Fruit fly (Drosophila melanogaster): Measurements from ENCODE around the gene Pp4-19C.

Pp4-19C gene

DNA sequence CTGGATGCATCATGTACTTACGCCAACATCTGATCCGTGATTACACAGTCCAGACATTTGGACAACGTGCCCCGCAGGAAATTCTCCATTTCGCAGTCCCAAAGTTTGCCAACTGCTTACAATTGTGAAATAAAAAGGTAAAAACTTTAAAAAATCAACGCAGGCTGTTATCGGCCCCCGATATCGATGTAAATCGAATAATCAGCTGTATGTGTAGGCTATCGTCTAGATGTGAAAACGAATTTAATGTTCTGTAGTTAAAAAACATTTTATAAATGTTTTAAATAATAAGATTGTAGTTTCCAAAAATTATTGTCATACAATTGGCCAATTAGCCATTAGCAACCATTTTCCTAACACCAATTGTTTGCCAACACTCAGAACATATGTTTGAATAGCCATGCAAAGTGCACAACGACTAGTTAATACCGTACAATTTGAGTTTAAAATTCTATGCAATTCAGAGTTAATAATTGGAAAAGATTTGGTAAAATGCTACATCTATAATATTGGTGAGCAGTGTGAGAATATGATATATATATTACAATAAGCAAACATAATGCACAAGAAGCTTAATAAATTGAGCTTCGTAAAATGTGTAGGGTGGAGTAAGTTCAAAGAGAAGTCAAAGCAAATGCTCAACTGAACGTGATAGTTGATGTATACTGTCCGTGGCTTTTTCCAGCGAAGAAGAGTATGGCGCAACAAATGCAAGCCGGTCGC lies 5.8 kb upstream of the Pp4-19C start, which contains the start of the genes CG11710 and mal:
Gene CG11710, minus strand, starts transcription at position 192 of the 723 bp plus-strand sequence.
Gene mal, plus strand, starts transcription at position 194 of the 723 bp plus-strand sequence.
- TF ChIP-seq Myc (optimal IDR thresholded peaks at IDR 0.05): no peak
- TF ChIP-seq ttk (optimal IDR thresholded peaks at IDR 0.05): no peak
- no peak for TF ChIP-seq insv (optimal IDR thresholded peaks at IDR 0.05)
- TF ChIP-seq psq (optimal IDR thresholded peaks at IDR 0.05): no peak
- no peak for TF ChIP-seq Sin3A (optimal IDR thresholded peaks at IDR 0.05)
- TF ChIP-seq h (optimal IDR thresholded peaks at IDR 0.05): no peak

DNA sequence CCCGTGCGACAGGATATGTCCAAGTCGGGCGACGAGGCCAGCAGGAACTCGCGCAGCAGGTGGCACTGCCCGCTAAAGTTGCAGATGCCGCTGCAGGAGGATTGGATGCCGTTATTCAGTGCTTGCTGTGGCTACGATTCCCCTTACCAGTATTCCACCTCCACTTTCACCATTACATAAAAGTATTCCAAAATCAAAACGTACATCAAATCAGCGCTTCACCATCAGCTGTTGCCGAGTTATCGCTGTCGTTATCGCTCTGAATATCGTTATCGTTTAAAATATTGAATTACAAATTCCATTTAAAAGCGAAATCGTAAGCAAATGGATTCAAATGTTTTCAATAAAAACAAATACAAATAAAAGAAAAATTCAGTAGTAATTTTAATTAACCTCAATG lies 3.0 kb upstream of the Pp4-19C start, which contains the start of gene CG15456:
Gene CG15456, minus strand, starts transcription at position 225 of the 400 bp plus-strand sequence.
- TF ChIP-seq Myc (optimal IDR thresholded peaks at IDR 0.05): no peak
- TF ChIP-seq h (optimal IDR thresholded peaks at IDR 0.05): no peak
- no peak for TF ChIP-seq Sin3A (optimal IDR thresholded peaks at IDR 0.05)
- no peak for TF ChIP-seq psq (optimal IDR thresholded peaks at IDR 0.05)
- TF ChIP-seq insv (optimal IDR thresholded peaks at IDR 0.05): no peak
- TF ChIP-seq ttk (optimal IDR thresholded peaks at IDR 0.05): no peak

DNA sequence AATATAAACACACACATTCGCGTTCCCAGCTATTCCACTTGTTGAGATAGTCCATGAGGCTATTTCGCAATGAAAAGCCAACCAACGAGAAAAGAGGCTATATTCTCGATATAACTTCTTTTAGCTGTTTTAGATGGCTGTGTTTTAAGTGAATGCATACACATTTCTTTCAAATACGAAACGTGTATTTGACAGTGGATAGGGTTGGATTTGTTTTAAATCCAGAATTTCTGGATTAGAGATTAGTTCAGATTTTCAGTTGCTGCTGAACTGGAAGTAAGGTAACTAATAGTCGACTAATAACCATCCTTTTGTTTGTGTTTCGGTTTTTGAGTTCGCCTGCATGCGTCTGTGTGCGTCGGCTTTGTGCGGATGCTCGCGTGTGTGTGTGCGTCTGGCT lies 644 bp downstream of the Pp4-19C start:
- TF ChIP-seq psq (optimal IDR thresholded peaks at IDR 0.05) (no peak), Sin3A (optimal IDR thresholded peaks at IDR 0.05) (no peak), ttk (optimal IDR thresholded peaks at IDR 0.05) (no peak), insv (optimal IDR thresholded peaks at IDR 0.05) (no peak), Myc (optimal IDR thresholded peaks at IDR 0.05) (no peak), h (optimal IDR thresholded peaks at IDR 0.05) (no peak)

DNA sequence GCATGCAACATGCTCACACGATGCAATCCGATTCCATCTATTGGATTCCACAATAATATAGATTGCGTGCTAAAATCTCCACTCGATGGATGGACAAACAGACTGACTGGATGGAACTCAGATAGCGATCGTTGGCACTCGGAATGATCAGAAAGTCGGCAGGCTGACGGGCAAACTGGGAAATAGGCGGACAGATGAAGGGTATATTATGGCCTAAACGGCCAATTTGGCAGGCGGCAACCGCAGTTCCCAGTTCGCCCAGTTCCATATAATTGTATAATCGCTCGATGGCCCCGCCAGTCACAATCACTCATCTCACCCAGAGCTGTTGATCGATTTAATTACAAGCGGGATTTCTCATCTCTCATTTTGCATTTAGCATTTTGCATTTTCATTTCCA lies 4.5 kb downstream of the Pp4-19C start, which contains the start of gene Obp19d:
Gene Obp19d, plus strand, starts transcription at position 301 of the 400 bp plus-strand sequence.
- no peak for TF ChIP-seq h (optimal IDR thresholded peaks at IDR 0.05)
- no peak for TF ChIP-seq Myc (optimal IDR thresholded peaks at IDR 0.05)
- no peak for TF ChIP-seq Sin3A (optimal IDR thresholded peaks at IDR 0.05)
- TF ChIP-seq psq (optimal IDR thresholded peaks at IDR 0.05): no peak

DNA sequence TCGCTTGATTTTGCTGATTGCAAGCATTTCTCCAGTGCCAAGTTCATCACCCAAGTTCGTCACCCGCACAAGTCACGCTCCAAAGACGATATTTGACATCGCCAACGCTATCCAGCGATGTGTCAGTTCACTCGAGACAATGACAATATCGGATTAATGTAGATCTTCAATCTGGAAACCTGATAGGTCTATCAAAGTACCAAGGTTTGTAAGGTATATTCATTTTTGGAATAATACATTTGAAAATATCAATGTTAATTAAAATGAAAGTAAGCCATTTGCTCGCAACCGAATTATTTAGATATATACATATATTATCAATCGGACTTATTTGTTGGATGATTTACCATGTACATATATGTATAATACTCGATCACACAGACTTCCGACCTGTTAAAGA lies 4.9 kb downstream of the Pp4-19C start, which contains the start of gene Obp19c:
Gene Obp19c, minus strand, starts transcription at position 101 of the 400 bp plus-strand sequence.
- TF ChIP-seq ttk (optimal IDR thresholded peaks at IDR 0.05) (no peak), h (optimal IDR thresholded peaks at IDR 0.05) (no peak), Sin3A (optimal IDR thresholded peaks at IDR 0.05) (no peak), Myc (optimal IDR thresholded peaks at IDR 0.05) (no peak), psq (optimal IDR thresholded peaks at IDR 0.05) (no peak), insv (optimal IDR thresholded peaks at IDR 0.05) (no peak)

DNA sequence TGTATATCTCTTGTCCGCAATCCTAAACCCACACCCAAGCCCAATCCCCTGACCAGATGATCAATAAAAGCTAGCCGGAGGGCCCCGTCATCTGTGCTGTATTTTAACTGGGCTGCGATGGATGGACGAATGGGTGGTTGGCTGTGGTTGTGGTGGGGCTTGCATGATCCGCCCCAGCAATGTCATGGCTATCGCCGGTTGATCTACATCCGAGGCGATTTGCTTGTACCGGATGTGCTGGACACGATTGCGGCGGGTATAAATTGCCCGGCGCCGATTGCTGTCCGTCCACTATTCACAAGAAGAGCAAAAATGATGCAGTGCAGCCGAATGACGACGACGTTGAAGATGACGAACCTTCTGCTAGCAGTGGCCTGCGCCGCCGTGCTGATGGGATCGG lies 7.4 kb downstream of the Pp4-19C start, which contains the start of gene Obp19b:
Gene Obp19b, plus strand, starts transcription at position 301 of the 400 bp plus-strand sequence.
- no peak for TF ChIP-seq Sin3A (optimal IDR thresholded peaks at IDR 0.05)
- TF ChIP-seq insv (optimal IDR thresholded peaks at IDR 0.05): no peak
- TF ChIP-seq Myc (optimal IDR thresholded peaks at IDR 0.05): no peak
- no peak for TF ChIP-seq h (optimal IDR thresholded peaks at IDR 0.05)
- no peak for TF ChIP-seq ttk (optimal IDR thresholded peaks at IDR 0.05)
- TF ChIP-seq psq (optimal IDR thresholded peaks at IDR 0.05): no peak

DNA sequence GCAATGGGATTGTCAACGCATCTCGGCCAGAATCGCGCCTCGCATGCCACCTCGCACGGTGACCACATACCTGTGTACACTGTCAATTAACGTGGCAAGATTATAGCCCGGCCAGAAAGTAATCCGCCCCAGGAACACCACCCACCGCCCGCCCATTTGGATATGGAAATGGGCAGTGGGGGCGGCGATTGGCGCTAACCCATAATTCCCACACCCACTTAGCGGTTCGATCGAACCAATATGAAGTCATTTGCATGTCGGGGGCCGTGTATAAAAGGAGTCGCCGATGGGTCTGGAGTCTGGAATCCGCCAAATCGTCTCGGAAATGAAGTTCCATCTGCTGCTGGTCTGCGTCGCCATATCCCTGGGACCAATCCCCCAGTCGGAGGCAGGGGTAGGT lies 8.4 kb downstream of the Pp4-19C start, which contains the start of gene Obp19a:
Gene Obp19a, plus strand, starts transcription at position 301 of the 400 bp plus-strand sequence.
- TF ChIP-seq insv (optimal IDR thresholded peaks at IDR 0.05): no peak
- TF ChIP-seq Sin3A (optimal IDR thresholded peaks at IDR 0.05): no peak
- TF ChIP-seq ttk (optimal IDR thresholded peaks at IDR 0.05): no peak
- no peak for TF ChIP-seq Myc (optimal IDR thresholded peaks at IDR 0.05)
- no peak for TF ChIP-seq psq (optimal IDR thresholded peaks at IDR 0.05)
- no peak for TF ChIP-seq h (optimal IDR thresholded peaks at IDR 0.05)

DNA sequence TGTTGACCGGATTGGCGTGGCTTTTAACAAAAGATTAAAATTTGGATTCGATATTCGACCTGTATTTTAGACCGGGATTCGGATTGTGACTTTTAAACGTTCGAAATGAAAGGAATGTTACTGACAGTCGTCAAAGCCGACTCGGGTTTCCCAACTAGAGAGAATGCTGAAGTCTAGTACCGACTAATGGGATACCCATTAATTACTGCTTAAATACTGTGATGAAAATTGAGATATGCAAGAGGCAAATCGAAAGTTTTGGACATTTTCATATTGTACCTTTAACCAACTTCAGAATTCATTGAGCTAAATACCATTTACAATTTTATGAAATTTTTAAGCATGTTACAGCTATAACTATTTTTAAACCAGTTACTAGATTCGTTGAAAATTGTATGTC lies 9.7 kb downstream of the Pp4-19C start, which contains the start of gene CG15458:
Gene CG15458, minus strand, starts transcription at position 101 of the 400 bp plus-strand sequence.
- TF ChIP-seq h (optimal IDR thresholded peaks at IDR 0.05) (no peak), Sin3A (optimal IDR thresholded peaks at IDR 0.05) (no peak), insv (optimal IDR thresholded peaks at IDR 0.05) (no peak), psq (optimal IDR thresholded peaks at IDR 0.05) (no peak), Myc (optimal IDR thresholded peaks at IDR 0.05) (no peak), ttk (optimal IDR thresholded peaks at IDR 0.05) (no peak)

DNA sequence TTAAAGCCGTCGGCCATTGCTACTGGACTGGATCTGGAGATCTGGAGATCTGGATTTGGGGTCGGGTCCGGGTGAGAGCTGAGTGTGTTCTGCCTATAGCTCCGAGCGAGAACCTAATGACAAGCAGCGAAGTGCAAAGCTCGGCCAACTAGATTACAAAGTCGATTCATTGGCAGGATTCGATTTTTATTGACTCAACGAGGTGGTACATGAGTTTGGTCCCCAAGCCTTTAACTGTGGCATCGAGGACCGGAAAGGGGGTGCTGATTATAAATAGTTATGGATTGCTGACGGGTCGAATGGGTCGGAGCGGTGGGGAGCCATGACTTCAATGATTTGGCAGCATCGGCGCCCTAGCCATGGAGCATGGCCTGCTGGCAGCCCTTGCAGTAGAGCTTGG lies 10.3 kb downstream of the Pp4-19C start, which contains the start of gene CG15459:
Gene CG15459, minus strand, starts transcription at position 101 of the 400 bp plus-strand sequence.
- TF ChIP-seq Sin3A (optimal IDR thresholded peaks at IDR 0.05) (no peak), ttk (optimal IDR thresholded peaks at IDR 0.05) (no peak), psq (optimal IDR thresholded peaks at IDR 0.05) (no peak), h (optimal IDR thresholded peaks at IDR 0.05) (no peak), Myc (optimal IDR thresholded peaks at IDR 0.05) (no peak), insv (optimal IDR thresholded peaks at IDR 0.05) (no peak)

DNA sequence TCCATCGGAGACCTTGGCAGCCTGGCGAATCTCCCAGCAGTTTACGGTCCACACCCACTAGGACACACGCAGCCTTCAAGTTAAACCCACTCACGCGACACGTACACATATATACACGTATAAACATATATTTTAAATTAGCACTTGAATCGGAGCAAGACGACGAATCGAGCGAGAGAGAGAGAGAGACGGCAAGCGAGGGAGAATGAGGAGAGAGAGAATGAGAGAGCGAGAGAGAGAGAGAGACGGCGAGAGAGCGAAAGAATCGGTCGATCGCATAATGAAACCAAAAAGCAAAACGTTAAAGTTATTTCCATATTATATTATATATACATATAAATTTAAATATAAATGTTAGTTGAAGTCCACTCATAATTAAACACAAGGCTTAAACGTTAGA lies 12.2 kb downstream of the Pp4-19C start:
- TF ChIP-seq insv (optimal IDR thresholded peaks at IDR 0.05): no peak
- no peak for TF ChIP-seq Sin3A (optimal IDR thresholded peaks at IDR 0.05)
- no peak for TF ChIP-seq h (optimal IDR thresholded peaks at IDR 0.05)
- TF ChIP-seq ttk (optimal IDR thresholded peaks at IDR 0.05): no peak
- TF ChIP-seq psq (optimal IDR thresholded peaks at IDR 0.05): no peak
- no peak for TF ChIP-seq Myc (optimal IDR thresholded peaks at IDR 0.05)

DNA sequence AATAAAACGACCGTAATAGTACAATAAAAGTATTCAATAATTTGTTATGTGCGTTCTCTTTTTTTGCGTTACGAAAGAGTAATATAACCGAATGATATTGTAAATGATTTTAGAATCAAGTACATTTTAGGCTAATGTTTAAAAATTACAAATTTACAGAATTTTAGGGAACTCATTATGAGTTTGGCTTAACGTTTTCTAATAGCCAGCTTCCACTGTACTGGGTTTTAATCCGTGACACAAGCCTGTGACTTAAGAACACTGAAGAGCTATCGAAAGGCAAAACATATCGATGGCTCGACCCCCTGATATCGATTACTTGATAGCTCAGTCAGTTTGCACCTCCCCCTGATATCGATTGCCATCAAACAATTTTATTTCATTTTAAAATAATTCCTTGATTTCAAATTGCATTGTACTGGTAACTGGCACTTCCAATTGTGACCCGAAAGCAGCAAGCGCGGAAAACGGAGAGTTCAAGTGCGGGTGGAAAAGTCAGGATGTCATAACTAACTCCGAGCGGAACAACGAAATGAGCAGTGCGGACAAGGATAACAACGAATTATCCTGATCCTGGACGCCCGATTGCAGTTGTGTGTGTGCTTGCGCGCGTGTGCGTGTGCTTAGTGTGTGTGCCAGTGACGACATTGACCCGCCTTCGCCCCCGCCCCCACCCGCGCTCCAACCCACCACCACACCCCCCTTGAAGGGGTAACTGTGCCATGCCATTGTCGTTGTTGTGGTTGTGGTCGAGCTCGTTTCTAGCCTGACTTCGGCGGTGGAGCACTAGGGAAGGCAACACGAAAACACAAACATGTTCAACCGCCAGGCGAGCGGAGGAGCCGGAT lies 29.5 kb downstream of the Pp4-19C start, which contains the start of gene HERC2:
Gene HERC2, plus strand, starts transcription at position 330 of the 848 bp plus-strand sequence.
- no peak for TF ChIP-seq psq (optimal IDR thresholded peaks at IDR 0.05)
- no peak for TF ChIP-seq Myc (optimal IDR thresholded peaks at IDR 0.05)
- TF ChIP-seq h (optimal IDR thresholded peaks at IDR 0.05): no peak
- TF ChIP-seq Sin3A (optimal IDR thresholded peaks at IDR 0.05): no peak
